Fruit fly (Drosophila melanogaster): ENCODE data around the gene CG42450.

The CG42450 gene

DNA sequence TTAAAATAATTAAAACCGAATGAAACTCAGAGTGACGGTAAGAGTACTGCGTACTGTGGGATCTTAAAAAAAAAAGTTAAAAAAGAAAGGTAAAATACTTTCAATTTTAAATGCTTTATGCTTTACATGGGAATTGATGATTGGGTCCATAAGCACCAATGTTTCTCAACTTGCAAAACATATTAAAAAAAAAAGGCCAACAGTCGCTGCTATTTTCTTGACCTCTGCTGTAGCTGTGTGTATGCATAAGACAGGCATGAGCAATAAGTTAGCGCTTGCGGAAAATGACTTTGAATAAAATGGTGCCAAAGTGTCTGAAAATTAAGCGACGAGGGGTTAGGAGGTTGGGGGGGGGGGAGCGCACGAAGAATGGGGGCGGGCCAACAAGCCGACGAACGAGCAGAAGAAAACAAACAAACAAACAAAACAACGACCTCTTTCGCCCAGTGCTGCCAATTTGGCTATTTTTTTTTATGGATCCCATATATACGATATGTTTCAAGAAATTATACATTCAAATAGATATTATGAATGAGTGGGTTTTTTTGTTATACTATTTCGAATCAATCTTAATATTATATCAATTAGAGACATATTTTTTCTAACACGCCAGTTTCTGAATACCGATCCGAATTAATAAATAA lies 56.5 kb downstream of the CG42450 start (continued):
- TF ChIP-seq bcd (GFP tag; optimal IDR thresholded peaks at IDR 0.05) (peak; percentile 52), CG12071 (GFP tag; optimal IDR thresholded peaks at IDR 0.05) (peak; percentile 29), gsb-n (tag; optimal IDR thresholded peaks at IDR 0.05) (no peak), cwo (GFP tag; optimal IDR thresholded peaks at IDR 0.05) (peak; percentile 15), hkb (optimal IDR thresholded peaks at IDR 0.05) (no peak), hkb (GFP tag; IDR thresholded peaks at IDR 0.05) (peak; percentile 82), CG42726 (GFP tag; IDR thresholded peaks at IDR 0.05; ENCODE audit: partially characterized antibody) (no peak), gcm2 (GFP tag; optimal IDR thresholded peaks at IDR 0.05) (no peak), Pdp1 (GFP tag; optimal IDR thresholded peaks at IDR 0.05) (peak; percentile 12 to 47), CG15011 (GFP tag; optimal IDR thresholded peaks at IDR 0.05) (no peak), CG34422 (GFP tag; IDR thresholded peaks at IDR 0.05) (peak; percentile 92), Chrac-16 (GFP tag; optimal IDR thresholded peaks at IDR 0.05) (peak; percentile 17), ttk (GFP tag; IDR thresholded peaks at IDR 0.05) (peak; percentile 44; the same call in 1 of the 2 replicates), ac (GFP tag; optimal IDR thresholded peaks at IDR 0.05) (no peak), CG9609 (GFP tag; optimal IDR thresholded peaks at IDR 0.05) (no peak), ap (GFP tag; IDR thresholded peaks at IDR 0.05) (peak; percentile 42; the same call in 1 of the 2 replicates), Hr78 (GFP tag; optimal IDR thresholded peaks at IDR 0.05) (peak in 1 of 2 experiments; percentile 52), Ssrp (tag; optimal IDR thresholded peaks at IDR 0.05) (no peak), CG12104 (GFP tag; optimal IDR thresholded peaks at IDR 0.05) (peak; percentile 57), CG7839 (tag; optimal IDR thresholded peaks at IDR 0.05) (no peak), CG4820 (GFP tag; optimal IDR thresholded peaks at IDR 0.05) (no peak), tna (GFP tag; IDR thresholded peaks at IDR 0.05; ENCODE audit: partially characterized antibody) (no peak), crc (GFP tag; optimal IDR thresholded peaks at IDR 0.05) (peak; percentile 19), Nf-YC (tag; optimal IDR thresholded peaks at IDR 0.05) (no peak), h (optimal IDR thresholded peaks at IDR 0.05) (no peak), CG33557 (GFP tag; optimal IDR thresholded peaks at IDR 0.05) (no peak), Gsc (GFP tag; IDR thresholded peaks at IDR 0.05) (no peak), CG12659 (GFP tag; optimal IDR thresholded peaks at IDR 0.05) (no peak), CG13775 (GFP tag; optimal IDR thresholded peaks at IDR 0.05) (peak; percentile 45), CG4404 (GFP tag; IDR thresholded peaks at IDR 0.05) (no peak), CG8765 (GFP tag; IDR thresholded peaks at IDR 0.05) (no peak), Oli (tag; optimal IDR thresholded peaks at IDR 0.05) (peak; percentile 55), Hsf (GFP tag; optimal IDR thresholded peaks at IDR 0.05) (peak; percentile 41), klu (GFP tag; IDR thresholded peaks at IDR 0.05) (no peak), Dek (tag; optimal IDR thresholded peaks at IDR 0.05) (peak; percentile 33), gt (GFP tag; IDR thresholded peaks at IDR 0.05) (no peak), CoRest (tag; optimal IDR thresholded peaks at IDR 0.05) (peak; percentile 39), CG9932 (GFP tag; IDR thresholded peaks at IDR 0.05) (peak; percentile 37; the same call in 1 of the 2 replicates), ind (GFP tag; optimal IDR thresholded peaks at IDR 0.05) (peak; percentile 68), BtbVII (GFP tag; optimal IDR thresholded peaks at IDR 0.05) (peak; percentile 37), CG12299 (tag; optimal IDR thresholded peaks at IDR 0.05) (no peak), Rx (GFP tag; IDR thresholded peaks at IDR 0.05) (peak; percentile 23; the same call in 1 of the 2 replicates), knrl (GFP tag; IDR thresholded peaks at IDR 0.05; ENCODE audit: partially characterized antibody) (no peak), Six4 (GFP tag; optimal IDR thresholded peaks at IDR 0.05) (peak; percentile 27), tgo (GFP tag; IDR thresholded peaks at IDR 0.05) (peak; percentile 66), Hr39 (optimal IDR thresholded peaks at IDR 0.05) (no peak), CG2116 (GFP tag; optimal IDR thresholded peaks at IDR 0.05) (no peak), gcm (GFP tag; optimal IDR thresholded peaks at IDR 0.05) (peak; percentile 7), cas (GFP tag; IDR thresholded peaks at IDR 0.05) (no peak), CG6272 (GFP tag; IDR thresholded peaks at IDR 0.05) (no peak), CG14014 (GFP tag; IDR thresholded peaks at IDR 0.05) (peak; percentile 79)
